Worm (Caenorhabditis elegans) whole organism, L3 larva: ENCODE data around the gene F36D3.1.

Experiments used
- R02D3.7 ChIP-seq: fragments of 150-350 bp; optimal IDR thresholded peaks from 2 replicates; lab custom pipeline; 2014; ENCODE audit warnings: missing biosample characterization, missing genetic modification characterization
- ZK546.5 ChIP-seq: sonication (generic microtip); optimal IDR thresholded peaks from 2 replicates; lab custom pipeline; 2017; ENCODE audit warnings: missing biosample characterization, missing genetic modification characterization
- aly-2 ChIP-seq: fragments of 150-350 bp; optimal IDR thresholded peaks from 2 replicates; lab custom pipeline; 2014; ENCODE audit warnings: missing biosample characterization, missing genetic modification characterization
- ama-1 ChIP-seq: fragments of 150-350 bp; optimal IDR thresholded peaks from 2 replicates; lab custom pipeline; 2018
- ceh-28 ChIP-seq: fragments of 150-350 bp; optimal IDR thresholded peaks from 2 replicates; lab custom pipeline; 2014; ENCODE audit warnings: missing biosample characterization, missing genetic modification reagents, missing genetic modification characterization
- ceh-82 ChIP-seq: fragments of 150-350 bp; optimal IDR thresholded peaks from 2 replicates; lab custom pipeline; 2014; ENCODE audit warnings: missing biosample characterization, missing genetic modification characterization
- ceh-9 ChIP-seq: sonication (generic microtip); optimal IDR thresholded peaks from 2 replicates; lab custom pipeline; 2018; ENCODE audit warnings: missing biosample characterization, missing genetic modification characterization
- egl-27 ChIP-seq: sonication (generic microtip); optimal IDR thresholded peaks from 4 replicates; lab custom pipeline; 2017; ENCODE audit warnings: missing biosample characterization, missing genetic modification reagents, missing genetic modification characterization
- egl-5 ChIP-seq: fragments of 150-350 bp; optimal IDR thresholded peaks from 2 replicates; lab custom pipeline; 2017; ENCODE audit warnings: missing biosample characterization, missing genetic modification reagents, missing genetic modification characterization, inconsistent platforms
- elt-2 ChIP-seq: sonication (generic microtip); optimal IDR thresholded peaks from 2 replicates; lab custom pipeline; 2016; ENCODE audit warnings: missing genetic modification reagents, mild to moderate bottlenecking, missing genetic modification characterization, missing compliant biosample characterization
- elt-3 ChIP-seq, 3 experiments: fragments of 150-350 bp in 1 of 3; sonication (generic microtip) in 2 of 3; optimal IDR thresholded peaks; 2 replicates in 2 of 3; 4 replicates in 1 of 3; lab custom pipeline; 2014 to 2017; ENCODE audit warnings: missing biosample characterization in 3 of 3, missing genetic modification characterization in 3 of 3
- fkh-10 ChIP-seq: sonication (generic microtip); optimal IDR thresholded peaks from 2 replicates; lab custom pipeline; 2017; ENCODE audit warnings: missing biosample characterization, missing genetic modification reagents, missing genetic modification characterization
- fkh-2 ChIP-seq: fragments of 150-350 bp; optimal IDR thresholded peaks from 2 replicates; lab custom pipeline; 2014; ENCODE audit warnings: missing biosample characterization, missing genetic modification reagents, missing genetic modification characterization
- fos-1 ChIP-seq: fragments of 150-350 bp; optimal IDR thresholded peaks from 2 replicates; lab custom pipeline; 2014; ENCODE audit warnings: missing biosample characterization, missing genetic modification characterization
- hmg-11 ChIP-seq: sonication (generic microtip); optimal IDR thresholded peaks from 2 replicates; lab custom pipeline; 2016; ENCODE audit warnings: missing genetic modification characterization, missing compliant biosample characterization
- jun-1 ChIP-seq: fragments of 150-350 bp; optimal IDR thresholded peaks from 2 replicates; lab custom pipeline; 2014; ENCODE audit warnings: missing biosample characterization, missing genetic modification reagents, missing genetic modification characterization
- lin-15B ChIP-seq: fragments of 150-350 bp; optimal IDR thresholded peaks from 2 replicates; lab custom pipeline; 2014; ENCODE audit warnings: missing biosample characterization, missing genetic modification characterization
- lsy-12 ChIP-seq: sonication (generic microtip); optimal IDR thresholded peaks from 2 replicates; lab custom pipeline; 2016; ENCODE audit warnings: mild to moderate bottlenecking, missing genetic modification characterization, missing compliant biosample characterization
- mdl-1 ChIP-seq: fragments of 150-350 bp; optimal IDR thresholded peaks from 2 replicates; lab custom pipeline; 2014; ENCODE audit warnings: missing biosample characterization, missing genetic modification characterization
- nfya-1 ChIP-seq: sonication (generic microtip); optimal IDR thresholded peaks from 2 replicates; lab custom pipeline; 2017; ENCODE audit warnings: missing genetic modification characterization, mild to moderate bottlenecking, missing compliant biosample characterization, antibody characterized with exemption, moderate library complexity; ENCODE audit not compliant: insufficient read depth
- nhr-11 ChIP-seq: fragments of 150-350 bp; optimal IDR thresholded peaks from 2 replicates; lab custom pipeline; 2014; ENCODE audit warnings: missing biosample characterization, missing genetic modification characterization
- nhr-12 ChIP-seq: fragments of 150-350 bp; optimal IDR thresholded peaks from 2 replicates; lab custom pipeline; 2014; ENCODE audit warnings: missing biosample characterization, missing genetic modification characterization
- nhr-23 ChIP-seq: fragments of 150-350 bp; optimal IDR thresholded peaks from 2 replicates; lab custom pipeline; 2014; ENCODE audit warnings: missing biosample characterization, missing genetic modification reagents, missing genetic modification characterization
- nhr-237 ChIP-seq: fragments of 150-350 bp; optimal IDR thresholded peaks from 2 replicates; lab custom pipeline; 2014; ENCODE audit warnings: missing biosample characterization, missing genetic modification characterization
- nhr-25 ChIP-seq: sonication (generic microtip); optimal IDR thresholded peaks from 2 replicates; lab custom pipeline; 2017; ENCODE audit warnings: missing biosample characterization, missing genetic modification characterization
- nhr-28 ChIP-seq: fragments of 150-350 bp; optimal IDR thresholded peaks from 2 replicates; lab custom pipeline; 2014; ENCODE audit warnings: missing biosample characterization, missing genetic modification characterization
- nhr-43 ChIP-seq: sonication (generic microtip); optimal IDR thresholded peaks from 2 replicates; lab custom pipeline; 2016; ENCODE audit warnings: mild to moderate bottlenecking, missing genetic modification characterization, missing compliant biosample characterization; ENCODE audit not compliant: poor library complexity, severe bottlenecking
- nhr-67 ChIP-seq: fragments of 150-350 bp; optimal IDR thresholded peaks from 2 replicates; lab custom pipeline; 2014; ENCODE audit warnings: missing biosample characterization, missing genetic modification characterization
- nhr-76 ChIP-seq: fragments of 150-350 bp; sonication (generic microtip); optimal IDR thresholded peaks from 5 replicates; lab custom pipeline; 2014; ENCODE audit warnings: missing biosample characterization, missing genetic modification characterization
- pha-4 ChIP-seq: fragments of 150-350 bp; optimal IDR thresholded peaks from 2 replicates; lab custom pipeline; 2014; ENCODE audit warnings: missing biosample characterization, missing genetic modification reagents, missing genetic modification characterization
- pqm-1 ChIP-seq: fragments of 150-350 bp; optimal IDR thresholded peaks from 2 replicates; lab custom pipeline; 2017; ENCODE audit warnings: missing biosample characterization, missing genetic modification characterization, inconsistent platforms
- sea-2 ChIP-seq: fragments of 150-350 bp; sonication (generic microtip); optimal IDR thresholded peaks from 4 replicates; lab custom pipeline; 2014; ENCODE audit warnings: missing biosample characterization, missing genetic modification reagents, missing genetic modification characterization
- skn-1 ChIP-seq: fragments of 150-350 bp; optimal IDR thresholded peaks from 2 replicates; lab custom pipeline; 2014; ENCODE audit warnings: missing biosample characterization, missing genetic modification characterization
- snpc-4 ChIP-seq: fragments of 150-350 bp; optimal IDR thresholded peaks from 2 replicates; lab custom pipeline; 2014; ENCODE audit warnings: missing biosample characterization, missing genetic modification characterization
- tbx-2 ChIP-seq: sonication (generic microtip); optimal IDR thresholded peaks from 2 replicates; lab custom pipeline; 2016; ENCODE audit warnings: mild to moderate bottlenecking, missing genetic modification characterization, missing compliant biosample characterization
- unc-39 ChIP-seq: sonication (generic microtip); optimal IDR thresholded peaks from 4 replicates; lab custom pipeline; 2017; ENCODE audit warnings: missing biosample characterization, missing genetic modification characterization
- ztf-11 ChIP-seq: fragments of 150-350 bp; optimal IDR thresholded peaks from 2 replicates; lab custom pipeline; 2014; ENCODE audit warnings: missing biosample characterization, missing genetic modification characterization
- ztf-4 ChIP-seq: fragments of 150-350 bp; optimal IDR thresholded peaks from 2 replicates; lab custom pipeline; 2014; ENCODE audit warnings: missing biosample characterization, missing genetic modification characterization

The F36D3.1 gene

ce11 chrV:16499006-16499405 is at the start of gene F36D3.1:
Gene F36D3.1 (plus strand): TSS chrV:16499352.
- TF ChIP-seq skn-1 (tag; lab: Kevin White, UChicago) = peak; percentile 15
- peak; percentile 64 for TF ChIP-seq lin-15B
- no peak for TF ChIP-seq ZK546.5
- no peak for TF ChIP-seq nhr-43 (tag; lab: Kevin White, UChicago)
- no peak for TF ChIP-seq nhr-28 (tag; lab: Kevin White, UChicago)
- peak; percentile 58 for TF ChIP-seq pha-4 (tag; lab: Kevin White, UChicago)
- no peak for TF ChIP-seq sea-2 (GFP tag; lab: Kevin White, UChicago)
- TF ChIP-seq lsy-12 = no peak
- TF ChIP-seq hmg-11 = peak; percentile 22
- TF ChIP-seq nfya-1 = peak; percentile 70
- no peak for TF ChIP-seq nhr-11 (tag; lab: Kevin White, UChicago)
- TF ChIP-seq ceh-28 = peak; percentile 36
- no peak for TF ChIP-seq nhr-67 (tag; lab: Kevin White, UChicago)
- TF ChIP-seq nhr-76 = no peak
- peak; percentile 19 for TF ChIP-seq elt-2 (tag; lab: Kevin White, UChicago)
- peak; percentile 70 for TF ChIP-seq snpc-4 (tag; lab: Kevin White, UChicago)
- TF ChIP-seq ama-1 = no peak
- no peak for TF ChIP-seq fkh-2
- no peak for TF ChIP-seq ztf-4 (tag; lab: Kevin White, UChicago)
- no peak for TF ChIP-seq R02D3.7 (tag; lab: Kevin White, UChicago)
- TF ChIP-seq pqm-1 = no peak

- TF ChIP-seq sea-2 (GFP tag; lab: Kevin White, UChicago) (no peak), snpc-4 (tag; lab: Kevin White, UChicago) (no peak), ceh-9 (tag; lab: Kevin White, UChicago) (no peak), elt-3 (tag; optimal IDR thresholded peaks at IDR 0.05; lab: Kevin White, UChicago) (no peak), pqm-1 (no peak), nhr-12 (tag; lab: Kevin White, UChicago) (no peak), elt-2 (tag; lab: Kevin White, UChicago) (no peak), ztf-11 (tag; lab: Kevin White, UChicago) (no peak), nhr-23 (tag; lab: Kevin White, UChicago) (no peak), nhr-28 (tag; lab: Kevin White, UChicago) (no peak), ceh-28 (no peak), ceh-82 (tag; lab: Kevin White, UChicago) (no peak), lsy-12 (no peak), nhr-25 (no peak)
These were observed 44.1 kb upstream of the F36D3.1 start, which contains the start of gene str-14 for ce11 chrV:16455065-16455464. Gene str-14 (minus strand): TSS chrV:16455165.

ce11 chrV:16458714-16459113 is 40.4 kb upstream of the F36D3.1 start, which contains the start of gene str-15:
Gene str-15 (minus strand): TSS chrV:16458814.
- TF ChIP-seq pqm-1 (no peak), nhr-76 (no peak), egl-5 (tag; lab: Kevin White, UChicago) (no peak), nhr-237 (tag; lab: Kevin White, UChicago) (no peak), mdl-1 (tag; lab: Kevin White, UChicago) (no peak), ceh-9 (tag; lab: Kevin White, UChicago) (no peak), ceh-82 (tag; lab: Kevin White, UChicago) (no peak), jun-1 (tag; lab: Kevin White, UChicago) (no peak), hmg-11 (no peak), nhr-23 (tag; lab: Kevin White, UChicago) (no peak)

- TF ChIP-seq aly-2 (tag; lab: Kevin White, UChicago) = no peak
- TF ChIP-seq ceh-28 = no peak
- no peak for TF ChIP-seq hmg-11
- TF ChIP-seq nhr-43 (tag; lab: Kevin White, UChicago) = no peak
- TF ChIP-seq snpc-4 (tag; lab: Kevin White, UChicago) = no peak
- no peak for TF ChIP-seq fos-1 (tag; lab: Kevin White, UChicago)
- no peak for TF ChIP-seq ztf-4 (tag; lab: Kevin White, UChicago)
- no peak for TF ChIP-seq tbx-2 (tag; lab: Kevin White, UChicago)
- no peak for TF ChIP-seq egl-5 (tag; lab: Kevin White, UChicago)
- no peak for TF ChIP-seq nhr-11 (tag; lab: Kevin White, UChicago)
- no peak for TF ChIP-seq fkh-10
- TF ChIP-seq nhr-67 (tag; lab: Kevin White, UChicago) = no peak
- no peak for TF ChIP-seq egl-27 (tag; lab: Kevin White, UChicago)
- TF ChIP-seq ceh-82 (tag; lab: Kevin White, UChicago) = no peak
- no peak for TF ChIP-seq nhr-25
- no peak for TF ChIP-seq pha-4 (tag; lab: Kevin White, UChicago)
- no peak for TF ChIP-seq ama-1
- no peak for TF ChIP-seq unc-39
These were observed 39.8 kb upstream of the F36D3.1 start for ce11 chrV:16459377-16459776.
